Worm (Caenorhabditis elegans): ENCODE measurements around the gene nhr-54.
"Not testable (repeated sequence)": the region's sequence is repeated elsewhere in the genome, so short reads cannot be mapped to it uniquely, and the experiment has no call there.

The nhr-54 gene

ce11 chrV:16522242-16522641, 16.5 kb upstream of the nhr-54 start, which contains the start of gene srw-34:
srw-34 (minus strand) TSS chrV:16522342.
- no peak for TF ChIP-seq T23F11.4 (GFP tag; optimal IDR thresholded peaks at IDR 0.05)
- TF ChIP-seq lin-11 (tag; optimal IDR thresholded peaks at IDR 0.05) = no peak
- TF ChIP-seq ceh-48 (tag; optimal IDR thresholded peaks at IDR 0.05) = no peak
- no peak for TF ChIP-seq ttx-3 (tag; optimal IDR thresholded peaks at IDR 0.05)
- no peak for TF ChIP-seq odd-2 (tag; optimal IDR thresholded peaks at IDR 0.05)
- no peak for TF ChIP-seq pha-2 (tag; optimal IDR thresholded peaks at IDR 0.05)
- no peak for TF ChIP-seq che-1 (tag; optimal IDR thresholded peaks at IDR 0.05)
- no peak for TF ChIP-seq zip-5 (tag; optimal IDR thresholded peaks at IDR 0.05)
- TF ChIP-seq unc-86 (tag; optimal IDR thresholded peaks at IDR 0.05) = no peak
- no peak for TF ChIP-seq hlh-30 (tag; optimal IDR thresholded peaks at IDR 0.05; ENCODE audit: insufficient read depth)

ce11 chrV:16517619-16518018, 11.9 kb upstream of the nhr-54 start, which contains the start of gene F36D3.4:
F36D3.4 (minus strand) TSS chrV:16517719.
- TF ChIP-seq pha-4 (tag; optimal IDR thresholded peaks at IDR 0.05) (no peak), ceh-19 (GFP tag; optimal IDR thresholded peaks at IDR 0.05) (no peak), nhr-232 (tag; optimal IDR thresholded peaks at IDR 0.05) (no peak), ceh-24 (tag; optimal IDR thresholded peaks at IDR 0.05) (no peak), pat-9 (tag; optimal IDR thresholded peaks at IDR 0.05) (no peak), ceh-9 (tag; optimal IDR thresholded peaks at IDR 0.05) (no peak), C38D4.7 (GFP tag; optimal IDR thresholded peaks at IDR 0.05) (no peak), ceh-34 (tag; optimal IDR thresholded peaks at IDR 0.05) (no peak), madf-2 (tag; optimal IDR thresholded peaks at IDR 0.05) (no peak), ceh-31 (tag; optimal IDR thresholded peaks at IDR 0.05) (no peak), odd-2 (tag; optimal IDR thresholded peaks at IDR 0.05) (no peak), ceh-48 (tag; optimal IDR thresholded peaks at IDR 0.05) (no peak), ttx-3 (tag; optimal IDR thresholded peaks at IDR 0.05) (no peak), pqm-1 (tag; optimal IDR thresholded peaks at IDR 0.05) (no peak), hlh-13 (GFP tag; optimal IDR thresholded peaks at IDR 0.05) (no peak), C08G9.2 (tag; optimal IDR thresholded peaks at IDR 0.05) (no peak)

- not testable (repeated sequence) for TF ChIP-seq unc-42 (tag; optimal IDR thresholded peaks at IDR 0.05); pqm-1 (tag; optimal IDR thresholded peaks at IDR 0.05); hlh-13 (GFP tag; optimal IDR thresholded peaks at IDR 0.05)
Measured at ce11 chrV:16515140-16515539, 9.4 kb upstream of the nhr-54 start, which contains the start of gene F36D3.5. F36D3.5 (minus strand) TSS chrV:16515240.

- TF ChIP-seq ahr-1 (tag; optimal IDR thresholded peaks at IDR 0.05) (no peak), eyg-1 (tag; optimal IDR thresholded peaks at IDR 0.05) (no peak), lin-11 (tag; optimal IDR thresholded peaks at IDR 0.05) (no peak), hlh-13 (GFP tag; optimal IDR thresholded peaks at IDR 0.05) (no peak), ceh-19 (GFP tag; optimal IDR thresholded peaks at IDR 0.05) (no peak), hlh-30 (tag; optimal IDR thresholded peaks at IDR 0.05; ENCODE audit: insufficient read depth) (no peak), ceh-48 (tag; optimal IDR thresholded peaks at IDR 0.05) (no peak), tbx-7 (tag; optimal IDR thresholded peaks at IDR 0.05) (no peak), fkh-10 (GFP tag; optimal IDR thresholded peaks at IDR 0.05) (no peak), fax-1 (tag; optimal IDR thresholded peaks at IDR 0.05) (no peak), ceh-18 (tag; optimal IDR thresholded peaks at IDR 0.05) (no peak), unc-55 (GFP tag; optimal IDR thresholded peaks at IDR 0.05) (no peak), rnt-1 (tag; optimal IDR thresholded peaks at IDR 0.05) (no peak), nhr-11 (tag; optimal IDR thresholded peaks at IDR 0.05) (no peak), dve-1 (tag; optimal IDR thresholded peaks at IDR 0.05) (no peak), ets-4 (tag; optimal IDR thresholded peaks at IDR 0.05) (no peak), pha-2 (tag; optimal IDR thresholded peaks at IDR 0.05) (no peak), pqm-1 (tag; optimal IDR thresholded peaks at IDR 0.05) (no peak), hlh-15 (tag; optimal IDR thresholded peaks at IDR 0.05) (no peak)
Measured at ce11 chrV:16508667-16509066, 2.9 kb upstream of the nhr-54 start, which contains the start of gene srr-3. srr-3 (minus strand) TSS chrV:16508767.

Data from whole organism, late embryonic.